Worm (Caenorhabditis elegans) whole organism, L2 larva: ENCODE results near the gene C25G4.8.
A peak's percentile ranks its signal among the peaks of the same experiment; 100 is the strongest.
"Not testable (repeated sequence)": the region's sequence is repeated elsewhere in the genome, so short reads cannot be mapped to it uniquely, and the experiment has no call there.

Experiments
- C34F6.9 ChIP-seq: fragments of 150-350 bp; optimal IDR thresholded peaks from 2 replicates; lab custom pipeline; 2014; ENCODE audit warnings: missing biosample characterization, missing genetic modification characterization
- F13H6.1 ChIP-seq: sonication (generic microtip); optimal IDR thresholded peaks from 2 replicates; lab custom pipeline; 2016; ENCODE audit warnings: missing genetic modification characterization, missing compliant biosample characterization
- aly-2 ChIP-seq: fragments of 150-350 bp; optimal IDR thresholded peaks from 2 replicates; lab custom pipeline; 2014; ENCODE audit warnings: missing biosample characterization, missing genetic modification characterization
- blmp-1 ChIP-seq: sonication (generic microtip); optimal IDR thresholded peaks from 2 replicates; lab custom pipeline; 2017; ENCODE audit warnings: missing genetic modification characterization, mild to moderate bottlenecking, missing compliant biosample characterization, antibody characterized with exemption, moderate library complexity; ENCODE audit not compliant: insufficient read depth
- ceh-16 ChIP-seq: fragments of 150-350 bp; optimal IDR thresholded peaks from 2 replicates; lab custom pipeline; 2014; ENCODE audit warnings: missing biosample characterization, missing genetic modification characterization
- crh-2 ChIP-seq: sonication (generic microtip); optimal IDR thresholded peaks from 2 replicates; lab custom pipeline; 2017; ENCODE audit warnings: missing biosample characterization, missing genetic modification characterization
- elt-1 ChIP-seq: fragments of 150-350 bp; optimal IDR thresholded peaks from 2 replicates; lab custom pipeline; 2014; ENCODE audit warnings: missing biosample characterization, missing genetic modification characterization
- lin-11 ChIP-seq: fragments of 150-350 bp; sonication (generic microtip); optimal IDR thresholded peaks from 2 replicates; lab custom pipeline; 2014; ENCODE audit warnings: missing biosample characterization, missing genetic modification characterization, inconsistent platforms, mixed read lengths
- lsy-2 ChIP-seq, 2 experiments: fragments of 150-350 bp in 1 of 2; sonication (generic microtip) in 1 of 2; optimal IDR thresholded peaks; 2 replicates each; lab custom pipeline; 2014 to 2017; ENCODE audit warnings: missing biosample characterization in 2 of 2, missing genetic modification characterization in 2 of 2
- mab-5 ChIP-seq: fragments of 150-350 bp; optimal IDR thresholded peaks from 2 replicates; lab custom pipeline; 2014; ENCODE audit warnings: missing biosample characterization, missing genetic modification characterization
- mbf-1 ChIP-seq: sonication (generic microtip); optimal IDR thresholded peaks from 2 replicates; lab custom pipeline; 2017; ENCODE audit warnings: missing biosample characterization, missing genetic modification characterization
- mdl-1 ChIP-seq, 2 experiments: fragments of 150-350 bp in 1 of 2; sonication (generic microtip) in 1 of 2; optimal IDR thresholded peaks; 2 replicates each; lab custom pipeline; 2017; ENCODE audit warnings: missing biosample characterization in 2 of 2, missing genetic modification characterization in 2 of 2
- nhr-12 ChIP-seq: fragments of 150-350 bp; optimal IDR thresholded peaks from 2 replicates; lab custom pipeline; 2014; ENCODE audit warnings: missing biosample characterization, missing genetic modification characterization
- nhr-129 ChIP-seq: fragments of 150-350 bp; optimal IDR thresholded peaks from 2 replicates; lab custom pipeline; 2014; ENCODE audit warnings: missing biosample characterization, missing genetic modification characterization
- nhr-21 ChIP-seq: fragments of 150-350 bp; optimal IDR thresholded peaks from 2 replicates; lab custom pipeline; 2014; ENCODE audit warnings: missing biosample characterization, missing genetic modification characterization
- nhr-23 ChIP-seq: fragments of 150-350 bp; optimal IDR thresholded peaks from 2 replicates; lab custom pipeline; 2014; ENCODE audit warnings: missing biosample characterization, missing genetic modification reagents, missing genetic modification characterization
- nhr-25 ChIP-seq: fragments of 150-350 bp; sonication (generic microtip); optimal IDR thresholded peaks from 3 replicates; lab custom pipeline; 2014; ENCODE audit warnings: missing biosample characterization, missing genetic modification characterization
- peb-1 ChIP-seq: fragments of 150-350 bp; optimal IDR thresholded peaks from 2 replicates; lab custom pipeline; 2014; ENCODE audit warnings: missing biosample characterization, missing genetic modification characterization
- sem-4 ChIP-seq: fragments of 150-350 bp; optimal IDR thresholded peaks from 2 replicates; lab custom pipeline; 2014; ENCODE audit warnings: missing biosample characterization, missing genetic modification reagents, missing genetic modification characterization
- skn-1 ChIP-seq: sonication (generic microtip); optimal IDR thresholded peaks from 2 replicates; lab custom pipeline; 2017; ENCODE audit warnings: missing biosample characterization, missing genetic modification characterization
- sma-3 ChIP-seq: sonication (generic microtip); optimal IDR thresholded peaks from 2 replicates; lab custom pipeline; 2016; ENCODE audit warnings: missing genetic modification reagents, missing genetic modification characterization, missing compliant biosample characterization
- sma-9 ChIP-seq, 2 experiments: fragments of 150-350 bp in 1 of 2; sonication (generic microtip) in 1 of 2; optimal IDR thresholded peaks; 2 replicates each; lab custom pipeline; 2014 to 2016; ENCODE audit warnings: missing genetic modification characterization in 2 of 2, mild to moderate bottlenecking in 1 of 2, missing biosample characterization in 1 of 2, missing compliant biosample characterization in 1 of 2, missing genetic modification reagents in 1 of 2, moderate library complexity in 1 of 2
- unc-39 ChIP-seq: fragments of 150-350 bp; optimal IDR thresholded peaks from 2 replicates; lab custom pipeline; 2014; ENCODE audit warnings: missing biosample characterization, missing genetic modification characterization
- unc-55 ChIP-seq: fragments of 150-350 bp; sonication (generic microtip); optimal IDR thresholded peaks from 3 replicates; lab custom pipeline; 2014; ENCODE audit warnings: missing biosample characterization, missing genetic modification reagents, missing genetic modification characterization
- zag-1 ChIP-seq: fragments of 150-350 bp; optimal IDR thresholded peaks from 2 replicates; lab custom pipeline; 2014; ENCODE audit warnings: missing biosample characterization, missing genetic modification characterization
- ztf-1 ChIP-seq: fragments of 200-800 bp; sonication (Bioruptor generic); conservative IDR thresholded peaks from 2 replicates; pipeline ENCODE4 v1.3.6; 2022; ENCODE audit warnings: missing genetic modification characterization, missing compliant biosample characterization
- ztf-11 ChIP-seq: sonication (generic microtip); optimal IDR thresholded peaks from 2 replicates; lab custom pipeline; 2017; ENCODE audit warnings: missing biosample characterization, missing genetic modification characterization
- ztf-4 ChIP-seq: fragments of 150-350 bp; optimal IDR thresholded peaks from 2 replicates; lab custom pipeline; 2014; ENCODE audit warnings: missing biosample characterization, missing genetic modification characterization

C25G4.8 gene

ce11 chrIV:12484479-12484878 lies 21.2 kb upstream of the C25G4.8 start, which contains the start of gene T04A11.4:
T04A11.4 (minus strand) TSS chrIV:12484579.
- TF ChIP-seq sem-4 (tag; lab: Kevin White, UChicago); lsy-2 (tag; optimal IDR thresholded peaks at IDR 0.05; lab: Kevin White, UChicago); elt-1 (tag; lab: Kevin White, UChicago): not testable (repeated sequence)
- TF ChIP-seq, all 48 proteins: peak for 0; not testable (repeated sequence) for 48

ce11 chrIV:12478711-12479110 lies 15.4 kb upstream of the C25G4.8 start, which contains the start of gene igdb-1:
igdb-1 (plus strand) TSS chrIV:12479011.
- TF ChIP-seq ceh-16 (tag; lab: Kevin White, UChicago); crh-2; nhr-23: not testable (repeated sequence)
- TF ChIP-seq, all 48 proteins: peak for 0; not testable (repeated sequence) for 48

- not testable (repeated sequence) for TF ChIP-seq mab-5; skn-1 (tag; lab: Kevin White, UChicago); mbf-1 (tag; lab: Kevin White, UChicago)
Measured at ce11 chrIV:12476942-12477341, 13.7 kb upstream of the C25G4.8 start, which contains the start of gene T04A11.1. T04A11.1 (minus strand) TSS chrIV:12477042.

ce11 chrIV:12468359-12468758 lies 5.1 kb upstream of the C25G4.8 start, which contains the start of gene igdb-2:
igdb-2 (plus strand) TSS chrIV:12468659.
- TF ChIP-seq crh-2: no peak

- TF ChIP-seq nhr-25 (tag; lab: Kevin White, UChicago) (peak; percentile 30), F13H6.1 (tag; lab: Kevin White, UChicago) (no peak), nhr-129 (peak; percentile 51), nhr-21 (tag; lab: Kevin White, UChicago) (no peak), unc-39 (tag; lab: Kevin White, UChicago) (no peak)
Measured at ce11 chrIV:12467761-12468160, 4.5 kb upstream of the C25G4.8 start.

- TF ChIP-seq C34F6.9 (peak; percentile 55), ztf-1 (no peak), nhr-129 (peak; percentile 83), mbf-1 (tag; lab: Kevin White, UChicago) (no peak), ztf-4 (tag; lab: Kevin White, UChicago) (no peak), nhr-23 (no peak), unc-55 (GFP tag; lab: Kevin White, UChicago) (peak; percentile 63), skn-1 (tag; lab: Kevin White, UChicago) (no peak), lin-11 (tag; lab: Kevin White, UChicago) (peak; percentile 40), aly-2 (tag; lab: Kevin White, UChicago) (no peak), blmp-1 (tag; lab: Kevin White, UChicago) (no peak)
Measured at ce11 chrIV:12464822-12465221, 1.6 kb upstream of the C25G4.8 start.

ce11 chrIV:12456613-12457012 lies 6.7 kb downstream of the C25G4.8 start, which contains the start of gene C25G4.7:
C25G4.7 (plus strand) TSS chrIV:12456913.
- TF ChIP-seq peb-1 (tag; lab: Kevin White, UChicago) (no peak), sem-4 (tag; lab: Kevin White, UChicago) (no peak), unc-55 (GFP tag; lab: Kevin White, UChicago) (no peak), ztf-11 (no peak), sma-3 (GFP tag; lab: Kevin White, UChicago) (no peak), ztf-1 (no peak), mab-5 (no peak), mdl-1 (tag; optimal IDR thresholded peaks at IDR 0.05; lab: Kevin White, UChicago) (no peak)
- TF ChIP-seq, all 48 proteins: peak for 0

ce11 chrIV:12454750-12455149 lies 8.5 kb downstream of the C25G4.8 start, which contains the start of gene smz-1:
smz-1 (plus strand) TSS chrIV:12455050.
- TF ChIP-seq ztf-1: no peak
- TF ChIP-seq zag-1: no peak
- no peak for TF ChIP-seq nhr-12 (tag; lab: Kevin White, UChicago)
- TF ChIP-seq peb-1 (tag; lab: Kevin White, UChicago): no peak
- no peak for TF ChIP-seq sem-4 (tag; lab: Kevin White, UChicago)
- TF ChIP-seq F13H6.1 (tag; lab: Kevin White, UChicago): no peak
- no peak for TF ChIP-seq ztf-4 (tag; lab: Kevin White, UChicago)
- TF ChIP-seq sma-9 (GFP tag; optimal IDR thresholded peaks at IDR 0.05; lab: Kevin White, UChicago): no peak
- TF ChIP-seq sma-9 (tag; optimal IDR thresholded peaks at IDR 0.05; lab: Kevin White, UChicago): no peak
- no peak for TF ChIP-seq mdl-1 (tag; optimal IDR thresholded peaks at IDR 0.05; lab: Kevin White, UChicago)
- TF ChIP-seq nhr-25 (tag; lab: Kevin White, UChicago): no peak
